Fruit fly (Drosophila melanogaster) whole organism, embryonic: Measurements from ENCODE around the gene Tnpo-SR.

Experiments used
- BtbVII ChIP-seq: fragments of 200-800 bp; sonication (Bioruptor generic); optimal IDR thresholded peaks from 3 replicates; lab custom pipeline; 2017; ENCODE audit warnings: missing biosample characterization, mild to moderate bottlenecking, missing genetic modification characterization
- CG12236 ChIP-seq: fragments of 200-800 bp; sonication (Bioruptor generic); optimal IDR thresholded peaks from 2 replicates; lab custom pipeline; 2016; ENCODE audit warnings: missing biosample characterization, missing genetic modification characterization
- CG13424 ChIP-seq: fragments of 200-800 bp; sonication (Bioruptor generic); optimal IDR thresholded peaks from 2 replicates; lab custom pipeline; 2019; ENCODE audit warnings: missing biosample characterization, mild to moderate bottlenecking, missing genetic modification characterization, moderate library complexity
- CG13624 ChIP-seq: fragments of 200-800 bp; sonication (Bioruptor generic); optimal IDR thresholded peaks from 2 replicates; lab custom pipeline; 2016; ENCODE audit warnings: missing biosample characterization, missing genetic modification characterization
- CG1529 ChIP-seq: fragments of 200-800 bp; sonication (Bioruptor generic); optimal IDR thresholded peaks from 3 replicates; lab custom pipeline; 2018; ENCODE audit warnings: missing biosample characterization, missing genetic modification characterization
- CG1647 ChIP-seq: fragments of 200-800 bp; sonication (Bioruptor generic); optimal IDR thresholded peaks from 3 replicates; lab custom pipeline; 2016; ENCODE audit warnings: missing biosample characterization, missing genetic modification characterization
- CG16779 ChIP-seq: fragments of 200-800 bp; sonication (Bioruptor generic); IDR thresholded peaks from 2 replicates; pipeline ENCODE4 v1.3.6; 2022; ENCODE audit warnings: missing biosample characterization, missing genetic modification characterization
- CG1792 ChIP-seq: fragments of 200-800 bp; sonication (Bioruptor generic); optimal IDR thresholded peaks from 2 replicates; lab custom pipeline; 2016; ENCODE audit warnings: missing biosample characterization, missing genetic modification characterization
- CG18011 ChIP-seq: fragments of 200-800 bp; sonication (Bioruptor generic); optimal IDR thresholded peaks from 2 replicates; lab custom pipeline; 2017; ENCODE audit warnings: missing biosample characterization, missing genetic modification characterization, mild to moderate bottlenecking, moderate library complexity, missing genotype
- CG18619 ChIP-seq: fragments of 200-800 bp; sonication (Bioruptor generic); optimal IDR thresholded peaks from 3 replicates; lab custom pipeline; 2017; ENCODE audit warnings: missing biosample characterization, mild to moderate bottlenecking, missing genetic modification characterization
- CG2889 ChIP-seq: fragments of 200-800 bp; sonication (Bioruptor generic); IDR thresholded peaks from 3 replicates; pipeline ENCODE4 v1.3.6; 2022; ENCODE audit warnings: missing biosample characterization, missing genetic modification characterization
- CG3281 ChIP-seq: fragments of 200-800 bp; sonication (Bioruptor generic); optimal IDR thresholded peaks from 3 replicates; lab custom pipeline; 2017; ENCODE audit warnings: missing biosample characterization, mild to moderate bottlenecking, missing genetic modification characterization
- CG34224 ChIP-seq: fragments of 200-800 bp; sonication (Bioruptor generic); IDR thresholded peaks from 3 replicates; pipeline ENCODE4 v1.3.6; 2022; ENCODE audit warnings: missing biosample characterization, missing genetic modification characterization; ENCODE audit not compliant: partially characterized antibody
- CG5245 ChIP-seq: fragments of 200-800 bp; sonication (Bioruptor generic); optimal IDR thresholded peaks from 3 replicates; lab custom pipeline; 2016; ENCODE audit warnings: missing biosample characterization, missing genetic modification characterization
- CG6765 ChIP-seq: fragments of 200-800 bp; sonication (Bioruptor generic); optimal IDR thresholded peaks from 3 replicates; lab custom pipeline; 2017; ENCODE audit warnings: missing biosample characterization, mild to moderate bottlenecking, missing genetic modification characterization
- CG7372 ChIP-seq: fragments of 200-800 bp; sonication (Bioruptor generic); IDR thresholded peaks from 2 replicates; pipeline ENCODE4 v1.3.6; 2022; ENCODE audit warnings: missing biosample characterization, missing genetic modification characterization
- CG7839 ChIP-seq: fragments of 200-800 bp; sonication (Bioruptor generic); optimal IDR thresholded peaks from 3 replicates; lab custom pipeline; 2018; ENCODE audit warnings: missing biosample characterization, mild to moderate bottlenecking, missing genetic modification characterization, moderate library complexity
- CG8290 ChIP-seq, 3 experiments: fragments of 200-800 bp; sonication (Bioruptor generic); optimal IDR thresholded peaks; 2 replicates each; lab custom pipeline; 2016 to 2019; ENCODE audit warnings: missing biosample characterization in 3 of 3, missing genetic modification characterization in 3 of 3, mild to moderate bottlenecking in 2 of 3, moderate library complexity in 1 of 3
- CG9727 ChIP-seq: fragments of 200-800 bp; sonication (Bioruptor generic); optimal IDR thresholded peaks from 3 replicates; lab custom pipeline; 2017; ENCODE audit warnings: missing biosample characterization, mild to moderate bottlenecking, missing genetic modification characterization
- CrebB ChIP-seq: fragments of 200-800 bp; sonication (Bioruptor generic); optimal IDR thresholded peaks from 3 replicates; lab custom pipeline; 2018; ENCODE audit warnings: missing biosample characterization, mild to moderate bottlenecking, missing genetic modification characterization
- D19A ChIP-seq: fragments of 200-800 bp; optimal IDR thresholded peaks from 3 replicates; lab custom pipeline; 2019; ENCODE audit warnings: missing biosample characterization, mild to moderate bottlenecking, missing genetic modification characterization, moderate library complexity
- Fer3 ChIP-seq: fragments of 200-800 bp; sonication (Bioruptor generic); optimal IDR thresholded peaks from 2 replicates; lab custom pipeline; 2018; ENCODE audit warnings: missing biosample characterization, mild to moderate bottlenecking, missing genetic modification characterization, moderate library complexity
- HLHmδ ChIP-seq: fragments of 200-800 bp; sonication (Bioruptor generic); optimal IDR thresholded peaks from 2 replicates; lab custom pipeline; 2018; ENCODE audit warnings: missing biosample characterization, mild to moderate bottlenecking, missing genetic modification characterization, moderate library complexity
- Hand ChIP-seq: fragments of 200-800 bp; sonication (Bioruptor generic); optimal IDR thresholded peaks from 2 replicates; lab custom pipeline; 2017; ENCODE audit warnings: mild to moderate bottlenecking, missing biosample characterization, missing genetic modification reagents, missing genetic modification characterization
- Mrtf ChIP-seq: fragments of 200-800 bp; sonication (Bioruptor generic); IDR thresholded peaks from 3 replicates; pipeline ENCODE4 v1.3.6; 2022; ENCODE audit warnings: missing biosample characterization, missing genetic modification characterization
- NC2α ChIP-seq: fragments of 200-800 bp; sonication (Bioruptor generic); optimal IDR thresholded peaks from 2 replicates; lab custom pipeline; 2016; ENCODE audit warnings: missing biosample characterization, missing genetic modification characterization
- NK7.1 ChIP-seq: fragments of 200-800 bp; sonication (Bioruptor generic); optimal IDR thresholded peaks from 3 replicates; lab custom pipeline; 2016; ENCODE audit warnings: missing biosample characterization, missing genetic modification characterization
- Oaz ChIP-seq: fragments of 200-800 bp; sonication (Bioruptor generic); IDR thresholded peaks from 2 replicates; pipeline ENCODE4 v1.3.6; 2022; ENCODE audit warnings: missing biosample characterization, missing genetic modification characterization
- Rfx ChIP-seq: fragments of 200-800 bp; sonication (Bioruptor generic); IDR thresholded peaks from 2 replicates; pipeline ENCODE4 v1.3.6; 2022; ENCODE audit warnings: missing biosample characterization, missing genetic modification characterization
- Side ChIP-seq: fragments of 200-800 bp; sonication (Bioruptor generic); optimal IDR thresholded peaks from 2 replicates; lab custom pipeline; 2016; ENCODE audit warnings: missing biosample characterization, missing genetic modification characterization
- ase ChIP-seq: fragments of 200-800 bp; sonication (Bioruptor generic); IDR thresholded peaks from 3 replicates; pipeline ENCODE4 v1.3.6; 2022; ENCODE audit warnings: missing biosample characterization, missing genetic modification characterization
- bab2 ChIP-seq: fragments of 200-800 bp; sonication (Bioruptor generic); optimal IDR thresholded peaks from 2 replicates; lab custom pipeline; 2016; ENCODE audit warnings: missing biosample characterization, missing genetic modification characterization
- eve ChIP-seq, 2 experiments: fragments of >200 bp; optimal IDR thresholded peaks; 2 replicates each; lab custom pipeline; 2017; ENCODE audit warnings: missing biosample characterization in 2 of 2, missing genetic modification characterization in 2 of 2
- fd64A ChIP-seq: fragments of 200-800 bp; sonication (Bioruptor generic); optimal IDR thresholded peaks from 3 replicates; lab custom pipeline; 2018; ENCODE audit warnings: missing biosample characterization, mild to moderate bottlenecking, missing genetic modification characterization
- gro ChIP-seq: fragments of 200-800 bp; sonication (Bioruptor generic); optimal IDR thresholded peaks from 2 replicates; lab custom pipeline; 2016; ENCODE audit warnings: missing biosample characterization, missing genetic modification characterization
- insv ChIP-seq, 2 experiments: fragments of 200-800 bp; sonication (Bioruptor generic); optimal IDR thresholded peaks; 3 replicates each; lab custom pipeline; 2016 to 2018; ENCODE audit warnings: missing biosample characterization in 2 of 2, missing genetic modification characterization in 2 of 2
- kni ChIP-seq: fragments of 200-800 bp; sonication (Bioruptor generic); optimal IDR thresholded peaks from 3 replicates; lab custom pipeline; 2017; ENCODE audit warnings: mild to moderate bottlenecking, missing biosample characterization, missing genetic modification reagents, missing genetic modification characterization
- lab ChIP-seq: fragments of 200-800 bp; sonication (Bioruptor generic); optimal IDR thresholded peaks from 3 replicates; lab custom pipeline; 2017; ENCODE audit warnings: missing biosample characterization, missing genetic modification characterization, mild to moderate bottlenecking, moderate library complexity, missing genetic modification reagents
- lilli ChIP-seq: fragments of 200-800 bp; sonication (Bioruptor generic); optimal IDR thresholded peaks from 3 replicates; lab custom pipeline; 2016; ENCODE audit warnings: missing biosample characterization, missing genetic modification characterization
- mam ChIP-seq: fragments of 200-800 bp; sonication (Bioruptor generic); optimal IDR thresholded peaks from 3 replicates; lab custom pipeline; 2016; ENCODE audit warnings: missing biosample characterization, missing genetic modification characterization
- otp ChIP-seq: fragments of 200-800 bp; sonication (Bioruptor generic); IDR thresholded peaks from 3 replicates; pipeline ENCODE4, ENCODE4 v1.3.6; 2022; ENCODE audit warnings: missing biosample characterization, missing genetic modification characterization
- pan ChIP-seq, 4 experiments: fragments of >200 bp in 3 of 4; fragments of 200-800 bp in 1 of 4; sonication (Bioruptor generic) in 1 of 4; optimal IDR thresholded peaks in 3 of 4; IDR thresholded peaks in 1 of 4; 2 replicates each; pipeline versions ENCODE4 v1.3.6 to Lab custom; 2017 to 2022; ENCODE audit warnings: missing biosample characterization in 2 of 4, missing genetic modification characterization in 2 of 4, mixed read lengths in 1 of 4
- phol ChIP-seq: fragments of 200-800 bp; sonication (Bioruptor generic); optimal IDR thresholded peaks from 3 replicates; lab custom pipeline; 2018; ENCODE audit warnings: missing biosample characterization, mild to moderate bottlenecking, missing genetic modification characterization, moderate library complexity
- prd ChIP-seq, 3 experiments: fragments of >200 bp in 2 of 3; fragments of 200-800 bp in 1 of 3; sonication (Bioruptor generic) in 1 of 3; optimal IDR thresholded peaks in 2 of 3; IDR thresholded peaks in 1 of 3; 2 replicates in 2 of 3; 3 replicates in 1 of 3; pipeline versions ENCODE4 v1.3.6 to Lab custom; 2017 to 2022; ENCODE audit warnings: missing biosample characterization in 1 of 3, missing genetic modification characterization in 1 of 3
- pros ChIP-seq: fragments of 200-800 bp; sonication (Bioruptor generic); optimal IDR thresholded peaks from 3 replicates; lab custom pipeline; 2019; ENCODE audit warnings: missing biosample characterization, mild to moderate bottlenecking, missing genetic modification characterization, moderate library complexity
- rib ChIP-seq: fragments of 200-800 bp; sonication (Bioruptor generic); IDR thresholded peaks from 2 replicates; pipeline ENCODE4 v1.3.6; 2022; ENCODE audit warnings: missing biosample characterization, missing genetic modification characterization
- stwl ChIP-seq: fragments of 200-800 bp; sonication (Bioruptor generic); optimal IDR thresholded peaks from 3 replicates; lab custom pipeline; 2018; ENCODE audit warnings: missing biosample characterization, mild to moderate bottlenecking, missing genetic modification characterization, moderate library complexity
- ttk ChIP-seq: fragments of 200-800 bp; sonication (Bioruptor generic); IDR thresholded peaks from 2 replicates; pipeline ENCODE4 v2.1.2; 2022; ENCODE audit warnings: missing biosample characterization, missing genetic modification characterization
- unpg ChIP-seq: fragments of 200-800 bp; sonication (Bioruptor generic); optimal IDR thresholded peaks from 3 replicates; lab custom pipeline; 2018; ENCODE audit warnings: missing biosample characterization, mild to moderate bottlenecking, missing genetic modification characterization, moderate library complexity
- z ChIP-seq: fragments of 200-800 bp; sonication (Bioruptor generic); IDR thresholded peaks from 3 replicates; pipeline ENCODE4 v1.3.6; 2022; ENCODE audit warnings: missing biosample characterization, missing genetic modification characterization

Tnpo-SR gene

dm6 chr2L:2723100-2723499, 36.6 kb upstream of the Tnpo-SR start (continued):
- TF ChIP-seq unpg (GFP tag; lab: Kevin White, UChicago) (no peak), Oaz (GFP tag; lab: Robert Waterston, UW) (no peak; the same call in 1 of the 2 replicates), Side (GFP tag; lab: Kevin White, UChicago) (no peak), CG1529 (GFP tag; lab: Kevin White, UChicago) (no peak), otp (GFP tag; lab: Robert Waterston, UW) (no peak), NK7.1 (GFP tag; lab: Kevin White, UChicago) (no peak), fd64A (GFP tag; lab: Kevin White, UChicago) (no peak), CG3281 (GFP tag; lab: Kevin White, UChicago) (no peak), CG16779 (GFP tag; lab: Robert Waterston, UW) (no peak), CG8290 (GFP tag; optimal IDR thresholded peaks at IDR 0.05; lab: Kevin White, UChicago) (no peak), CG8290 (tag; optimal IDR thresholded peaks at IDR 0.05; lab: Kevin White, UChicago) (peak in 1 of 2 experiments; percentile 63), CG6765 (GFP tag; lab: Kevin White, UChicago) (no peak), CG7372 (GFP tag; lab: Robert Waterston, UW) (no peak), bab2 (GFP tag; lab: Kevin White, UChicago) (no peak), HLHmδ (GFP tag; lab: Kevin White, UChicago) (no peak), rib (GFP tag; lab: Robert Waterston, UW) (no peak), insv (GFP tag; optimal IDR thresholded peaks at IDR 0.05; lab: Kevin White, UChicago) (no peak), CG1792 (GFP tag; lab: Kevin White, UChicago) (no peak), Hand (GFP tag; lab: Kevin White, UChicago) (peak; percentile 4), Rfx (peak; percentile 65), CG9727 (no peak), lilli (GFP tag; lab: Kevin White, UChicago) (peak; percentile 32), prd (optimal IDR thresholded peaks at IDR 0.05; lab: Kevin White, UChicago) (no peak), prd (GFP tag; IDR thresholded peaks at IDR 0.05; lab: Robert Waterston, UW) (peak; percentile 40; the same call in 1 of the 3 replicates), gro (GFP tag; lab: Kevin White, UChicago) (no peak), pros (GFP tag; lab: Kevin White, UChicago) (no peak), pan (optimal IDR thresholded peaks at IDR 0.05; lab: Kevin White, UChicago) (no peak), pan (GFP tag; optimal IDR thresholded peaks at IDR 0.05 in 1 of 2, IDR thresholded peaks at IDR 0.05 in 1 of 2) (no peak), CG13424 (tag; lab: Kevin White, UChicago) (peak; percentile 8), ase (GFP tag; lab: Robert Waterston, UW) (no peak), CG34224 (GFP tag; lab: Robert Waterston, UW) (no peak), stwl (no peak), Mrtf (GFP tag; lab: Robert Waterston, UW) (0 out of 3 replicates have a peak, but pooled peaks have one; percentile 24), CG5245 (GFP tag; lab: Kevin White, UChicago) (no peak), CG2889 (GFP tag; lab: Robert Waterston, UW) (no peak), eve (GFP tag; optimal IDR thresholded peaks at IDR 0.05; lab: Kevin White, UChicago) (no peak), z (GFP tag; lab: Robert Waterston, UW) (no peak), CG7839 (tag; lab: Kevin White, UChicago) (peak; percentile 42), kni (no peak), CG18619 (GFP tag; lab: Kevin White, UChicago) (no peak), ttk (GFP tag; lab: Robert Waterston, UW) (peak; percentile 33; the same call in 1 of the 2 replicates), BtbVII (GFP tag; lab: Kevin White, UChicago) (no peak), Fer3 (peak; percentile 36), phol (tag; lab: Kevin White, UChicago) (no peak), CG12236 (no peak), CG13624 (GFP tag; lab: Kevin White, UChicago) (peak; percentile 5), CrebB (tag; lab: Kevin White, UChicago) (no peak), mam (GFP tag; lab: Kevin White, UChicago) (peak; percentile 31), D19A (tag; lab: Kevin White, UChicago) (no peak), NC2α (GFP tag; lab: Kevin White, UChicago) (no peak), CG1647 (GFP tag; lab: Kevin White, UChicago) (no peak), CG18011 (no peak), lab (GFP tag; lab: Kevin White, UChicago) (peak; percentile 60)
